Worm (Caenorhabditis elegans) whole organism, L1 larva: ENCODE results near the gene acp-3.

Experiments used
- C16A3.4 ChIP-seq: fragments of 150-350 bp; optimal IDR thresholded peaks from 2 replicates; lab custom pipeline; 2014; ENCODE audit warnings: missing biosample characterization, missing genetic modification characterization
- C34B4.2 ChIP-seq: sonication (generic microtip); optimal IDR thresholded peaks from 2 replicates; lab custom pipeline; 2017; ENCODE audit warnings: mild to moderate bottlenecking, missing genetic modification characterization, missing compliant biosample characterization
- alr-1 ChIP-seq: fragments of 200-800 bp; sonication (Bioruptor generic); optimal IDR thresholded peaks from 2 replicates; lab custom pipeline; 2018; ENCODE audit warnings: borderline replicate concordance, mild to moderate bottlenecking, missing genetic modification characterization, missing compliant biosample characterization
- blmp-1 ChIP-seq: fragments of 150-350 bp; optimal IDR thresholded peaks from 2 replicates; lab custom pipeline; 2014; ENCODE audit warnings: missing biosample characterization, missing genetic modification characterization
- ceh-82 ChIP-seq, 3 experiments: fragments of 150-350 bp in 1 of 3; sonication (generic microtip) in 2 of 3; optimal IDR thresholded peaks; 2 replicates each; lab custom pipeline; 2014 to 2017; ENCODE audit warnings: missing biosample characterization in 3 of 3, missing genetic modification characterization in 3 of 3
- ceh-90 ChIP-seq: sonication (generic microtip); optimal IDR thresholded peaks from 2 replicates; lab custom pipeline; 2016; ENCODE audit warnings: missing genetic modification characterization, missing compliant biosample characterization
- efl-1 ChIP-seq, 4 experiments: fragments of 150-350 bp; optimal IDR thresholded peaks in 3 of 4; peaks in 1 of 4; 1 replicate in 1 of 4; 2 replicates in 3 of 4; lab custom pipeline; 2014; ENCODE audit warnings: missing biosample characterization in 2 of 4, missing genetic modification characterization in 2 of 4, missing genetic modification reagents in 2 of 4
- efl-3 ChIP-seq: fragments of 200-800 bp; sonication (Bioruptor generic); optimal IDR thresholded peaks from 2 replicates; lab custom pipeline; 2018; ENCODE audit warnings: mild to moderate bottlenecking, missing genetic modification characterization, missing compliant biosample characterization
- egl-27 ChIP-seq, 2 experiments: fragments of 150-350 bp in 1 of 2; sonication (generic microtip); optimal IDR thresholded peaks; 3 replicates each; lab custom pipeline; 2017 to 2018; ENCODE audit warnings: missing biosample characterization in 2 of 2, missing genetic modification characterization in 2 of 2, missing genetic modification reagents in 2 of 2
- elt-2 ChIP-seq: sonication (generic microtip); optimal IDR thresholded peaks from 2 replicates; lab custom pipeline; 2016; ENCODE audit warnings: missing genetic modification characterization, mild to moderate bottlenecking, inconsistent platforms, missing compliant biosample characterization, missing genetic modification reagents
- elt-3 ChIP-seq, 6 experiments: fragments of 150-350 bp in 1 of 6; sonication (generic microtip); optimal IDR thresholded peaks; 2 replicates each; lab custom pipeline; 2017 to 2018; ENCODE audit warnings: missing biosample characterization in 6 of 6, missing genetic modification characterization in 6 of 6, inconsistent platforms in 1 of 6
- ets-5 ChIP-seq: fragments of 200-800 bp; sonication (Bioruptor generic); IDR thresholded peaks from 2 replicates; pipeline ENCODE4 v1.3.6; 2022; ENCODE audit warnings: missing genetic modification characterization, missing compliant biosample characterization
- fkh-10 ChIP-seq: sonication (generic microtip); optimal IDR thresholded peaks from 2 replicates; lab custom pipeline; 2017; ENCODE audit warnings: missing biosample characterization, missing genetic modification reagents, missing genetic modification characterization
- fkh-4 ChIP-seq: sonication (generic microtip); optimal IDR thresholded peaks from 2 replicates; lab custom pipeline; 2016; ENCODE audit warnings: missing compliant biosample characterization, missing genetic modification characterization, borderline replicate concordance
- fkh-8 ChIP-seq: sonication (generic microtip); optimal IDR thresholded peaks from 2 replicates; lab custom pipeline; 2016; ENCODE audit warnings: mild to moderate bottlenecking, missing genetic modification characterization, missing compliant biosample characterization
- fos-1 ChIP-seq: fragments of 150-350 bp; optimal IDR thresholded peaks from 2 replicates; lab custom pipeline; 2014; ENCODE audit warnings: missing biosample characterization, missing genetic modification characterization
- grh-1 ChIP-seq: fragments of 200-800 bp; sonication (Bioruptor generic); IDR thresholded peaks from 2 replicates; pipeline ENCODE4 v1.3.6; 2022; ENCODE audit warnings: missing genetic modification reagents, missing genetic modification characterization, missing compliant biosample characterization
- hlh-17 ChIP-seq: fragments of 200-800 bp; sonication (Bioruptor generic); optimal IDR thresholded peaks from 2 replicates; lab custom pipeline; 2018; ENCODE audit warnings: missing genetic modification characterization, mild to moderate bottlenecking, missing compliant biosample characterization, moderate library complexity, borderline replicate concordance
- hlh-4 ChIP-seq: sonication (generic microtip); optimal IDR thresholded peaks from 2 replicates; lab custom pipeline; 2016; ENCODE audit warnings: mild to moderate bottlenecking, missing genetic modification characterization, missing compliant biosample characterization
- irx-1 ChIP-seq: sonication (generic microtip); optimal IDR thresholded peaks from 2 replicates; lab custom pipeline; 2016; ENCODE audit warnings: missing genetic modification characterization, missing compliant biosample characterization
- lin-14 ChIP-seq: fragments of 200-800 bp; sonication (Bioruptor generic); optimal IDR thresholded peaks from 2 replicates; lab custom pipeline; 2018; ENCODE audit warnings: mild to moderate bottlenecking, missing genetic modification characterization, moderate library complexity, missing compliant biosample characterization
- lin-15B ChIP-seq: fragments of 150-350 bp; sonication (generic microtip); optimal IDR thresholded peaks from 3 replicates; lab custom pipeline; 2014; ENCODE audit warnings: missing biosample characterization, missing genetic modification characterization
- lin-35 ChIP-seq, 2 experiments: fragments of 150-350 bp; optimal IDR thresholded peaks; 2 replicates each; lab custom pipeline; 2014; ENCODE audit warnings: missing biosample characterization in 2 of 2, missing genetic modification characterization in 2 of 2, missing genetic modification reagents in 2 of 2
- lin-39 ChIP-seq: fragments of 150-350 bp; optimal IDR thresholded peaks from 2 replicates; lab custom pipeline; 2014; ENCODE audit warnings: missing biosample characterization, missing genetic modification reagents, missing genetic modification characterization
- lir-3 ChIP-seq: sonication (generic microtip); optimal IDR thresholded peaks from 2 replicates; lab custom pipeline; 2016; ENCODE audit warnings: mild to moderate bottlenecking, missing genetic modification characterization, moderate library complexity, missing compliant biosample characterization; ENCODE audit not compliant: poor library complexity
- lsy-2 ChIP-seq, 2 experiments: fragments of 150-350 bp; optimal IDR thresholded peaks; 2 replicates each; lab custom pipeline; 2014; ENCODE audit warnings: missing biosample characterization in 2 of 2, missing genetic modification characterization in 2 of 2
- mab-9 ChIP-seq: fragments of 200-800 bp; sonication (Bioruptor generic); IDR thresholded peaks from 2 replicates; pipeline ENCODE4 v1.3.6; 2022; ENCODE audit warnings: missing genetic modification reagents, missing genetic modification characterization, missing compliant biosample characterization
- mdl-1 ChIP-seq, 2 experiments: fragments of 150-350 bp; optimal IDR thresholded peaks; 2 replicates each; lab custom pipeline; 2014 to 2017; ENCODE audit warnings: missing biosample characterization in 2 of 2, missing genetic modification characterization in 2 of 2, inconsistent platforms in 1 of 2
- mef-2 ChIP-seq: fragments of 150-350 bp; optimal IDR thresholded peaks from 2 replicates; lab custom pipeline; 2014; ENCODE audit warnings: missing biosample characterization, missing genetic modification characterization
- mep-1 ChIP-seq: fragments of 150-350 bp; optimal IDR thresholded peaks from 2 replicates; lab custom pipeline; 2014; ENCODE audit warnings: missing biosample characterization, missing genetic modification characterization
- nhr-11 ChIP-seq: fragments of 150-350 bp; optimal IDR thresholded peaks from 2 replicates; lab custom pipeline; 2014; ENCODE audit warnings: missing biosample characterization, missing genetic modification characterization
- nhr-12 ChIP-seq: sonication (generic microtip); optimal IDR thresholded peaks from 2 replicates; lab custom pipeline; 2017; ENCODE audit warnings: missing biosample characterization, missing genetic modification characterization
- nhr-19 ChIP-seq: fragments of 200-800 bp; sonication (Bioruptor generic); conservative IDR thresholded peaks from 2 replicates; pipeline ENCODE4 v1.3.6; 2022; ENCODE audit warnings: missing genetic modification characterization, missing compliant biosample characterization
- nhr-20 ChIP-seq: sonication (generic microtip); optimal IDR thresholded peaks from 2 replicates; lab custom pipeline; 2016; ENCODE audit warnings: mild to moderate bottlenecking, missing genetic modification characterization, missing compliant biosample characterization
- nhr-28 ChIP-seq: fragments of 150-350 bp; optimal IDR thresholded peaks from 2 replicates; lab custom pipeline; 2014; ENCODE audit warnings: missing biosample characterization, missing genetic modification characterization
- nhr-47 ChIP-seq: sonication (generic microtip); optimal IDR thresholded peaks from 2 replicates; lab custom pipeline; 2016; ENCODE audit warnings: mild to moderate bottlenecking, missing genetic modification characterization, moderate library complexity, missing compliant biosample characterization
- nhr-76 ChIP-seq: sonication (generic microtip); optimal IDR thresholded peaks from 2 replicates; lab custom pipeline; 2017; ENCODE audit warnings: missing biosample characterization, missing genetic modification characterization
- nhr-84 ChIP-seq: sonication (generic microtip); optimal IDR thresholded peaks from 2 replicates; lab custom pipeline; 2017; ENCODE audit warnings: missing biosample characterization, missing genetic modification characterization
- nhr-85 ChIP-seq: sonication (generic microtip); peaks from one replicate; lab custom pipeline; 2016; ENCODE audit warnings: missing genetic modification characterization, inconsistent platforms, missing compliant biosample characterization
- nhr-90 ChIP-seq: sonication (generic microtip); optimal IDR thresholded peaks from 2 replicates; lab custom pipeline; 2016; ENCODE audit warnings: mild to moderate bottlenecking, missing genetic modification characterization, missing compliant biosample characterization; ENCODE audit not compliant: poor library complexity
- pax-3 ChIP-seq: fragments of 200-800 bp; sonication (Bioruptor generic); optimal IDR thresholded peaks from 2 replicates; lab custom pipeline; 2018; ENCODE audit warnings: mild to moderate bottlenecking, missing genetic modification characterization, moderate library complexity, missing compliant biosample characterization
- rnt-1 ChIP-seq: sonication (generic microtip); optimal IDR thresholded peaks from 2 replicates; lab custom pipeline; 2016; ENCODE audit warnings: mild to moderate bottlenecking, missing genetic modification characterization, moderate library complexity, missing compliant biosample characterization
- skn-1 ChIP-seq: fragments of 150-350 bp; optimal IDR thresholded peaks from 2 replicates; lab custom pipeline; 2014; ENCODE audit warnings: missing biosample characterization, missing genetic modification characterization
- sptf-1 ChIP-seq: fragments of 150-350 bp; optimal IDR thresholded peaks from 2 replicates; lab custom pipeline; 2014; ENCODE audit warnings: missing biosample characterization, missing genetic modification characterization
- sup-37 ChIP-seq: fragments of 200-800 bp; sonication (Bioruptor generic); optimal IDR thresholded peaks from 2 replicates; lab custom pipeline; 2018; ENCODE audit warnings: mild to moderate bottlenecking, missing genetic modification characterization, missing compliant biosample characterization
- tbx-2 ChIP-seq: sonication (generic microtip); optimal IDR thresholded peaks from 2 replicates; lab custom pipeline; 2016; ENCODE audit warnings: missing genetic modification characterization, missing compliant biosample characterization
- tlp-1 ChIP-seq: fragments of 150-350 bp; optimal IDR thresholded peaks from 2 replicates; lab custom pipeline; 2014; ENCODE audit warnings: missing biosample characterization, missing genetic modification characterization
- unc-62 ChIP-seq: fragments of 150-350 bp; optimal IDR thresholded peaks from 2 replicates; lab custom pipeline; 2014; ENCODE audit warnings: missing biosample characterization, missing genetic modification reagents, missing genetic modification characterization
- vab-15 ChIP-seq: sonication (generic microtip); optimal IDR thresholded peaks from 2 replicates; lab custom pipeline; 2017; ENCODE audit warnings: missing genotype, mild to moderate bottlenecking, missing genetic modification characterization, missing compliant biosample characterization
- xbp-1 ChIP-seq: sonication (generic microtip); optimal IDR thresholded peaks from 2 replicates; lab custom pipeline; 2016; ENCODE audit warnings: missing genetic modification characterization, missing compliant biosample characterization
- zag-1 ChIP-seq: fragments of 150-350 bp; optimal IDR thresholded peaks from 2 replicates; lab custom pipeline; 2014; ENCODE audit warnings: missing biosample characterization, missing genetic modification characterization
- zip-4 ChIP-seq: fragments of 200-800 bp; sonication (Bioruptor generic); optimal IDR thresholded peaks from 2 replicates; lab custom pipeline; 2018; ENCODE audit warnings: mild to moderate bottlenecking, missing genetic modification characterization, moderate library complexity, missing compliant biosample characterization
- ztf-4 ChIP-seq: fragments of 150-350 bp; optimal IDR thresholded peaks from 2 replicates; lab custom pipeline; 2014; ENCODE audit warnings: missing biosample characterization, missing genetic modification characterization

The acp-3 gene

ce11 chrII:8457438-8457837 is 20.5 kb upstream of the acp-3 start, which contains the start of gene zyg-9 (continued):
- TF ChIP-seq nhr-11 (tag; lab: Kevin White, UChicago): no peak
- TF ChIP-seq elt-2 (tag; lab: Kevin White, UChicago): no peak
- TF ChIP-seq elt-3 (tag; optimal IDR thresholded peaks at IDR 0.05; lab: Kevin White, UChicago): no peak
- TF ChIP-seq fkh-10: no peak
- peak; percentile 50 for TF ChIP-seq skn-1
- TF ChIP-seq rnt-1 (tag; lab: Kevin White, UChicago): no peak
- no peak for TF ChIP-seq efl-3
- peak in 1 of 3 experiments; percentile 32 for TF ChIP-seq ceh-82 (tag; optimal IDR thresholded peaks at IDR 0.05; lab: Kevin White, UChicago)
- peak in 1 of 2 experiments; percentile 25 for TF ChIP-seq mdl-1 (tag; optimal IDR thresholded peaks at IDR 0.05; lab: Kevin White, UChicago)
- no peak for TF ChIP-seq C34B4.2 (tag; lab: Kevin White, UChicago)
- no peak for TF ChIP-seq tlp-1 (tag; lab: Kevin White, UChicago)
- TF ChIP-seq egl-27 (tag; optimal IDR thresholded peaks at IDR 0.05; lab: Kevin White, UChicago): no peak
- TF ChIP-seq nhr-47 (tag; lab: Kevin White, UChicago): peak; percentile 2
- no peak for TF ChIP-seq hlh-17 (GFP tag; lab: Kevin White, UChicago)
- peak; percentile 1 for TF ChIP-seq blmp-1 (tag; lab: Kevin White, UChicago)
- no peak for TF ChIP-seq ceh-90 (tag; lab: Kevin White, UChicago)
- TF ChIP-seq nhr-20 (tag; lab: Kevin White, UChicago): no peak
- peak; percentile 55 for TF ChIP-seq lin-14 (GFP tag; lab: Kevin White, UChicago)
- TF ChIP-seq fkh-4 (tag; lab: Kevin White, UChicago): no peak
- TF ChIP-seq sup-37 (GFP tag; lab: Kevin White, UChicago): no peak
- TF ChIP-seq zag-1 (tag; lab: Kevin White, UChicago): no peak
- TF ChIP-seq nhr-28 (tag; lab: Kevin White, UChicago): no peak
- TF ChIP-seq nhr-85 (tag; lab: Kevin White, UChicago): peak; percentile 48
- no peak for TF ChIP-seq hlh-4 (tag; lab: Kevin White, UChicago)
- no peak for TF ChIP-seq mef-2 (tag; lab: Kevin White, UChicago)
- no peak for TF ChIP-seq vab-15
- TF ChIP-seq zip-4 (GFP tag; lab: Kevin White, UChicago): peak; percentile 70
- no peak for TF ChIP-seq ztf-4 (tag; lab: Kevin White, UChicago)
- TF ChIP-seq ets-5 (GFP tag; lab: Robert Waterston, UW): no peak
- TF ChIP-seq lsy-2 (tag; optimal IDR thresholded peaks at IDR 0.05; lab: Kevin White, UChicago): peak in 1 of 2 experiments; percentile 33
- no peak for TF ChIP-seq mab-9 (GFP tag; lab: Robert Waterston, UW)
- TF ChIP-seq irx-1 (tag; lab: Kevin White, UChicago): no peak
- no peak for TF ChIP-seq alr-1 (tag; lab: Kevin White, UChicago)
- no peak for TF ChIP-seq lir-3 (tag; lab: Kevin White, UChicago)
- no peak for TF ChIP-seq lin-15B (tag; lab: Kevin White, UChicago)
- no peak for TF ChIP-seq efl-1 (optimal IDR thresholded peaks at IDR 0.05; lab: Kevin White, UChicago)
- TF ChIP-seq efl-1 (GFP tag; optimal IDR thresholded peaks at IDR 0.05 in 1 of 2; lab: Kevin White, UChicago): peak; percentile 19 to 57
- TF ChIP-seq nhr-12 (tag; lab: Kevin White, UChicago): no peak
- TF ChIP-seq nhr-90: no peak
- TF ChIP-seq nhr-19 (GFP tag; lab: Robert Waterston, UW): no peak
- TF ChIP-seq mep-1 (tag; lab: Kevin White, UChicago): no peak
- TF ChIP-seq grh-1 (GFP tag; lab: Robert Waterston, UW): no peak
- no peak for TF ChIP-seq lin-35 (GFP tag; optimal IDR thresholded peaks at IDR 0.05; lab: Kevin White, UChicago)
- TF ChIP-seq nhr-76 (tag; lab: Kevin White, UChicago): no peak
- no peak for TF ChIP-seq nhr-84
- no peak for TF ChIP-seq pax-3 (tag; lab: Kevin White, UChicago)
- no peak for TF ChIP-seq fos-1 (tag; lab: Kevin White, UChicago)
- no peak for TF ChIP-seq tbx-2 (tag; lab: Kevin White, UChicago)
- no peak for TF ChIP-seq sptf-1 (tag; lab: Kevin White, UChicago)
- no peak for TF ChIP-seq lin-39
- no peak for TF ChIP-seq fkh-8
- no peak for TF ChIP-seq unc-62
- no peak for TF ChIP-seq xbp-1
- no peak for TF ChIP-seq C16A3.4 (tag; lab: Kevin White, UChicago)
